Worm (Caenorhabditis elegans): ENCODE results near the gene kvs-3.

Gene kvs-3

DNA sequence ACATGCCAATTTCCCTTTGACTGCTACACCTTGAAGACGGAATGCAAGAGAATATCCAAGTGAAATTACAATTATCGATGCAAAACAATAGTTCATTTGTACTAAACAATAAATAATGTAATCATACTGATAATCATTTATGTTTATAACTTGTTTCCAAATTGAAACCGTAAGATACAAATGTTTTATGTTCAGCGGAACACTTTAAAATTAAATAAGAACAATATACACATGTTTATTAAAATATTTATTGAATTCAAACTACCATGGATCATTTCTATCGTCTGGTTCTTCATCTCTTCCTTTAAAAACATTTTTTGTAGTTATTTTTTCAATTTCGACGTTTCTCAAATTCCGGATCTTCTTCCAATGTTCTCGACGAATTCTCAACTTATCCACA, 37.3 kb downstream of the kvs-3 start, which contains the start of gene ttr-40:
ttr-40 (minus strand) TSS at position 101 of the 400 bp plus-strand sequence.
- TF ChIP-seq flh-1 (GFP tag; optimal IDR thresholded peaks at IDR 0.05) (no peak), blmp-1 (tag; optimal IDR thresholded peaks at IDR 0.05) (no peak), lin-32 (GFP tag; optimal IDR thresholded peaks at IDR 0.05) (no peak), tbx-8 (GFP tag; optimal IDR thresholded peaks at IDR 0.05) (no peak), elt-1 (tag; optimal IDR thresholded peaks at IDR 0.05; ENCODE audit: borderline replicate concordance, insufficient read depth) (no peak), ces-1 (GFP tag; optimal IDR thresholded peaks at IDR 0.05) (no peak), unc-62 (GFP tag; optimal IDR thresholded peaks at IDR 0.05) (no peak), bed-3 (GFP tag; optimal IDR thresholded peaks at IDR 0.05) (no peak), ceh-39 (tag; optimal IDR thresholded peaks at IDR 0.05) (no peak), pha-4 (tag; optimal IDR thresholded peaks at IDR 0.05) (no peak), drap-1 (GFP tag; optimal IDR thresholded peaks at IDR 0.05) (no peak), ztf-11 (tag; optimal IDR thresholded peaks at IDR 0.05) (no peak), ham-2 (GFP tag; optimal IDR thresholded peaks at IDR 0.05) (no peak), nhr-76 (tag; optimal IDR thresholded peaks at IDR 0.05) (no peak), mls-2 (tag; optimal IDR thresholded peaks at IDR 0.05) (no peak)

- TF ChIP-seq lsy-2 (tag; optimal IDR thresholded peaks at IDR 0.05), result no peak
- TF ChIP-seq mep-1 (tag; optimal IDR thresholded peaks at IDR 0.05), result no peak
- no peak for TF ChIP-seq nhr-28 (tag; optimal IDR thresholded peaks at IDR 0.05)
- TF ChIP-seq ces-1 (GFP tag; optimal IDR thresholded peaks at IDR 0.05), result no peak
- no peak for TF ChIP-seq blmp-1 (tag; optimal IDR thresholded peaks at IDR 0.05)
- TF ChIP-seq nhr-237 (tag; optimal IDR thresholded peaks at IDR 0.05), result no peak
Observed at ce11 chrV:9356345-9356744, 38.2 kb downstream of the kvs-3 start, which contains the start of gene ttr-49. Gene ttr-49, minus strand, starts transcription at chrV:9356515.

DNA sequence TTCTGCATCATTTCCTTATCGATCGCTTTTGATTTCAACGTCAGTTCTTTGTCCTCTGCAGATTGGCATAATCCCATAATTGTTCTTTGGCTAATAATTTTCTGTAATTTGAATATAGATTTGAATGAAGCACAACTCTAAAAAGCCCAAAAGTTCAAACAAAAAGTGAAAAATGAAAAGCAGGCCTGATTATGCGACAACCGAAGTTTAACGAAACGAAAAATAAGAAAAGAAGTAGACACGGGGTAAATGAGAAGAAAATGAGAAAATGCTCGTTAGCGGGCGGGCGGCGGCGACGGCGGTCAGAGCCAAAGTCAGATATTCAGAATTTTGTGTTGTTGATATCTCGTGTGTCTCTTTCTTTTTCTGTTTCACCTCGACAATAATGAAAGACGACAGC, 41.6 kb downstream of the kvs-3 start, which contains the start of gene gpa-3:
gpa-3 (minus strand) TSS at position 101 of the 400 bp plus-strand sequence.
- TF ChIP-seq nhr-28 (tag; optimal IDR thresholded peaks at IDR 0.05) (no peak), pha-4 (tag; optimal IDR thresholded peaks at IDR 0.05) (no peak), ceh-83 (GFP tag; optimal IDR thresholded peaks at IDR 0.05) (no peak), ceh-43 (GFP tag; optimal IDR thresholded peaks at IDR 0.05) (no peak), bed-3 (GFP tag; optimal IDR thresholded peaks at IDR 0.05) (no peak), unc-39 (tag; optimal IDR thresholded peaks at IDR 0.05) (no peak), nhr-237 (tag; optimal IDR thresholded peaks at IDR 0.05) (no peak), mep-1 (tag; optimal IDR thresholded peaks at IDR 0.05) (no peak), lin-13 (tag; optimal IDR thresholded peaks at IDR 0.05) (no peak), flh-1 (GFP tag; optimal IDR thresholded peaks at IDR 0.05) (no peak), M03D4.4 (tag; optimal IDR thresholded peaks at IDR 0.05) (no peak), zip-8 (tag; optimal IDR thresholded peaks at IDR 0.05) (no peak), hlh-1 (tag; optimal IDR thresholded peaks at IDR 0.05) (no peak), lsy-2 (tag; optimal IDR thresholded peaks at IDR 0.05) (no peak), unc-62 (GFP tag; optimal IDR thresholded peaks at IDR 0.05) (no peak), tbx-8 (GFP tag; optimal IDR thresholded peaks at IDR 0.05) (no peak), ceh-39 (tag; optimal IDR thresholded peaks at IDR 0.05) (no peak), nhr-2 (tag; optimal IDR thresholded peaks at IDR 0.05) (no peak), ces-1 (GFP tag; optimal IDR thresholded peaks at IDR 0.05) (no peak), ham-2 (GFP tag; optimal IDR thresholded peaks at IDR 0.05) (no peak)
